Fruit fly (Drosophila melanogaster) whole organism, prepupa: ENCODE results near the gene CG3942.

Experiments
- Blimp-1 ChIP-seq: fragments of 200-800 bp; sonication (Bioruptor generic); optimal IDR thresholded peaks from 3 replicates; lab custom pipeline; 2017; ENCODE audit warnings: missing biosample characterization, missing genetic modification characterization, mild to moderate bottlenecking, moderate library complexity, missing genetic modification reagents
- CG11762 ChIP-seq: fragments of 200-800 bp; sonication (Bioruptor generic); optimal IDR thresholded peaks from 3 replicates; lab custom pipeline; 2016; ENCODE audit warnings: missing biosample characterization, missing genetic modification characterization; ENCODE audit not compliant: insufficient read depth
- CG11902 ChIP-seq: fragments of 200-800 bp; sonication (Bioruptor generic); optimal IDR thresholded peaks from 3 replicates; lab custom pipeline; 2016; ENCODE audit warnings: missing biosample characterization, missing genetic modification characterization
- CG15336 ChIP-seq: fragments of 200-800 bp; sonication (Bioruptor generic); IDR thresholded peaks from 2 replicates; pipeline ENCODE4 v1.3.6; 2022; ENCODE audit warnings: missing biosample characterization, missing genetic modification characterization
- CG6163 ChIP-seq: fragments of 200-800 bp; sonication (Bioruptor generic); IDR thresholded peaks from 3 replicates; pipeline ENCODE4 v1.3.6; 2022; ENCODE audit warnings: missing biosample characterization, missing genetic modification characterization
- Ets21C ChIP-seq: fragments of 200-800 bp; sonication (Bioruptor generic); optimal IDR thresholded peaks from 3 replicates; lab custom pipeline; 2016; ENCODE audit warnings: missing biosample characterization, missing genetic modification characterization
- Ets96B ChIP-seq: fragments of 200-800 bp; optimal IDR thresholded peaks from 2 replicates; lab custom pipeline; 2019; ENCODE audit warnings: missing biosample characterization, mild to moderate bottlenecking, missing genetic modification characterization, moderate library complexity
- Gug ChIP-seq: fragments of 200-800 bp; sonication (Bioruptor generic); IDR thresholded peaks from 2 replicates; pipeline ENCODE4 v1.3.6; 2022; ENCODE audit warnings: missing biosample characterization, missing genetic modification characterization
- cyc ChIP-seq: fragments of 200-800 bp; sonication (Bioruptor generic); optimal IDR thresholded peaks from 3 replicates; lab custom pipeline; 2016; ENCODE audit warnings: missing biosample characterization, missing genetic modification characterization
- esn ChIP-seq: fragments of 200-800 bp; sonication (Bioruptor generic); optimal IDR thresholded peaks from 2 replicates; lab custom pipeline; 2016; ENCODE audit warnings: missing biosample characterization, mild to moderate bottlenecking, missing genetic modification characterization, moderate library complexity
- fkh ChIP-seq: fragments of 200-800 bp; sonication (Bioruptor generic); optimal IDR thresholded peaks from 3 replicates; lab custom pipeline; 2017; ENCODE audit warnings: missing biosample characterization, mild to moderate bottlenecking, missing genetic modification characterization, moderate library complexity
- lz ChIP-seq: fragments of 200-800 bp; sonication (Bioruptor generic); optimal IDR thresholded peaks from 3 replicates; lab custom pipeline; 2016; ENCODE audit warnings: missing biosample characterization, missing genetic modification characterization
- spab ChIP-seq: fragments of 200-800 bp; sonication (Bioruptor generic); optimal IDR thresholded peaks from 2 replicates; lab custom pipeline; 2017; ENCODE audit warnings: missing biosample characterization, mild to moderate bottlenecking, missing genetic modification characterization, missing genetic modification reagents
- svp ChIP-seq: fragments of 200-800 bp; sonication (Bioruptor generic); peaks from one replicate; lab custom pipeline; 2016; ENCODE audit warnings: missing biosample characterization, missing genetic modification characterization

- TF ChIP-seq Ets21C (GFP tag; lab: Kevin White, UChicago), result no peak
- TF ChIP-seq fkh (GFP tag; lab: Kevin White, UChicago), result no peak
- TF ChIP-seq cyc, result no peak
- no peak for TF ChIP-seq svp
- no peak for TF ChIP-seq lz (GFP tag; lab: Kevin White, UChicago)
- no peak for TF ChIP-seq CG15336
- TF ChIP-seq CG11902 (GFP tag; lab: Kevin White, UChicago), result no peak
- no peak for TF ChIP-seq esn (GFP tag; lab: Kevin White, UChicago)
- TF ChIP-seq CG11762 (GFP tag; lab: Kevin White, UChicago), result no peak
- no peak for TF ChIP-seq CG6163 (GFP tag; lab: Robert Waterston, UW)
- TF ChIP-seq Blimp-1 (GFP tag; lab: Kevin White, UChicago), result no peak
- TF ChIP-seq spab (GFP tag; lab: Kevin White, UChicago), result no peak
- no peak for TF ChIP-seq Gug
- TF ChIP-seq Ets96B, result no peak
Measured at dm6 chr3R:12258437-12258836, 4.5 kb downstream of the CG3942 start, which contains the start of the genes CG44037 and svp.
